Fruit fly (Drosophila melanogaster): ENCODE data around the gene CG4955.

Gene CG4955

dm6 chrX:17081147-17081546, at the start of gene CG4955:
Gene CG4955 (plus strand): TSS chrX:17081447.
- TF ChIP-seq Ets21C (GFP tag; optimal IDR thresholded peaks at IDR 0.05) (no peak), Sox15 (GFP tag; optimal IDR thresholded peaks at IDR 0.05) (no peak), fd59A (GFP tag; optimal IDR thresholded peaks at IDR 0.05) (no peak), CG15336 (GFP tag; IDR thresholded peaks at IDR 0.05) (no peak), vri (GFP tag; optimal IDR thresholded peaks at IDR 0.05) (no peak), Smox (GFP tag; optimal IDR thresholded peaks at IDR 0.05) (no peak), OdsH (GFP tag; optimal IDR thresholded peaks at IDR 0.05) (no peak), CG31627 (GFP tag; optimal IDR thresholded peaks at IDR 0.05) (no peak), Eip75B (GFP tag; optimal IDR thresholded peaks at IDR 0.05) (no peak), CG6792 (GFP tag; optimal IDR thresholded peaks at IDR 0.05) (no peak), CG3919 (GFP tag; optimal IDR thresholded peaks at IDR 0.05) (no peak), CG8319 (GFP tag; optimal IDR thresholded peaks at IDR 0.05) (no peak), CG8632 (GFP tag; optimal IDR thresholded peaks at IDR 0.05) (no peak), CG11902 (GFP tag; optimal IDR thresholded peaks at IDR 0.05) (no peak), achi (GFP tag; optimal IDR thresholded peaks at IDR 0.05) (no peak)

DNA sequence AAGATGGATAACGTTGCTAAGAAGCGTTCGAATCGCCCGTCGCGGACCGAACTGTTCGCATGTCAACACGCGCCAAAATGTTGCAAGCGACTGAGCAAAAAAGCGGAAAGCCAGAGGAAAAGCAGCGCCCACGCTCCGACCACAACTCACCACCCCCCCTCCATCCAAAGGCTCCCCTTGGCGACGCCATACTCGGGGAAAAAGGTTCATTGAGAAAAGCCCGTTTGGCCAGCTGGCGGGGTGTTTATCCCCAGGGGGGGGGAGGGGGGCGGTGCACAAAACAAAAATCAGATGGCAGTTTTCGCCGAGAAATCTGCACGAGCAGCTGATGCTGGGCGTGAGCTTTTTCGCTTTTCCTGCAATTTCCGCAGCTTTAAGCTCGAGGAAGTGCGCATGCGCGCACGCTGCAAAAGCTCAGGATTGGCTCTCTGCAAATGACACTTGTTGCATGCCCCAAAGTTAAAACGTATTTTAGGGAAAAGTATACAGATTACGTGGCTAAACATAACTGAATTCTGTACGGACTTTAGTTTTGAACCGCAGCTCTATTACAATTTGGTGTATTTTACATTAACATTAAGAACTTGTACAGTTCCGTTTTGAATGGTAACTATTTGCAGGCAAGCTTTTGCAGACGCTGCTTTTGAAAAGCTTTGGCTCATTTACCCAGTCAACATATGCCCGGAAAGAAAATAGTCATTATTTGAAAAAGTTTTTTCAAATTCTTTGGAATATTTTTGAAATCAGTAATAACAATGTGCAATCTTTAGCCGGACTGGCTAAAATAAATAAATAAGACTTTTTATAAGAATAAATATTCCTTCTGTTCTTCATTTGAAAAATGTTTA, 33.3 kb upstream of the CG4955 start:
- TF ChIP-seq CG1621 (tag; optimal IDR thresholded peaks at IDR 0.05): no peak
- TF ChIP-seq lz (GFP tag; optimal IDR thresholded peaks at IDR 0.05): no peak
- TF ChIP-seq CG7368 (GFP tag; optimal IDR thresholded peaks at IDR 0.05): no peak
- TF ChIP-seq esn (GFP tag; optimal IDR thresholded peaks at IDR 0.05): no peak
- no peak for TF ChIP-seq CG32006 (GFP tag; optimal IDR thresholded peaks at IDR 0.05)
- TF ChIP-seq OdsH (GFP tag; optimal IDR thresholded peaks at IDR 0.05): no peak
- TF ChIP-seq salr (GFP tag; optimal IDR thresholded peaks at IDR 0.05): no peak
- TF ChIP-seq CG6163 (GFP tag; IDR thresholded peaks at IDR 0.05): no peak
- no peak for TF ChIP-seq fd59A (GFP tag; optimal IDR thresholded peaks at IDR 0.05)
- TF ChIP-seq Lpt (GFP tag; optimal IDR thresholded peaks at IDR 0.05): no peak
- TF ChIP-seq achi (GFP tag; optimal IDR thresholded peaks at IDR 0.05): no peak
- TF ChIP-seq fd85E (GFP tag; optimal IDR thresholded peaks at IDR 0.05): no peak
- TF ChIP-seq net (GFP tag; optimal IDR thresholded peaks at IDR 0.05): no peak
- TF ChIP-seq CG4318 (GFP tag; optimal IDR thresholded peaks at IDR 0.05): no peak
- TF ChIP-seq pdm3 (GFP tag; optimal IDR thresholded peaks at IDR 0.05): no peak
- no peak for TF ChIP-seq svp (GFP tag)
- TF ChIP-seq CG10631 (GFP tag; optimal IDR thresholded peaks at IDR 0.05): no peak
- TF ChIP-seq spab (GFP tag; optimal IDR thresholded peaks at IDR 0.05): no peak
- no peak for TF ChIP-seq CG6276 (GFP tag; optimal IDR thresholded peaks at IDR 0.05)

- TF ChIP-seq CG6854 (GFP tag; optimal IDR thresholded peaks at IDR 0.05): no peak
- TF ChIP-seq Ets96B (tag; optimal IDR thresholded peaks at IDR 0.05): no peak
- no peak for TF ChIP-seq CG1621 (tag; optimal IDR thresholded peaks at IDR 0.05)
- TF ChIP-seq CG8119 (GFP tag; IDR thresholded peaks at IDR 0.05): no peak
- no peak for TF ChIP-seq fd85E (GFP tag; optimal IDR thresholded peaks at IDR 0.05)
These were observed 14.6 kb upstream of the CG4955 start, which contains the start of gene CG45002 for dm6 chrX:17066632-17067031. Gene CG45002 (minus strand): TSS chrX:17066732.

DNA sequence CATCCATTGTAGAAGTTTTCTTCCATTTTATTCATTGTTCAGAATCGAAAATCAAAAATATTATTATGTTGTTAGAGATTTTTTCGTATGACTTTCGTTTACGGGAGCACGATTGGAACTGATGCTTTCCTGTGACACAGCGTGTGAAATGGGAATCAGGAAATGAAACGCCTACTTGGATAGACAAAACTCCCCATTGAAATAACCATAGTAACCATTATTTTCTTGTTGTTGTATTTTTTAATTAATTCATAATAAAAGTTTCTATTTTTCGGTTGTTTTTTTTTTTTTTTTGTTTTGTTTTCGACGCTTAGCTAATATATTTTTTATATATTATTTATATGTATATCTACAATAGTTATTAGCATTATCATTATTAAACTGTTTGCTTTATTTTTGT, 12.8 kb upstream of the CG4955 start, which contains the start of gene CG43077:
CG43077 (minus strand) TSS at position 101 of the 400 bp plus-strand sequence.
- TF ChIP-seq ss (GFP tag; optimal IDR thresholded peaks at IDR 0.05) (no peak), Eip78C (GFP tag) (no peak), cyc (GFP tag; optimal IDR thresholded peaks at IDR 0.05) (no peak), CG31627 (GFP tag; optimal IDR thresholded peaks at IDR 0.05) (no peak), Sox15 (GFP tag; optimal IDR thresholded peaks at IDR 0.05) (no peak), pdm3 (GFP tag; optimal IDR thresholded peaks at IDR 0.05) (no peak), CG8632 (GFP tag; optimal IDR thresholded peaks at IDR 0.05) (no peak), CG16779 (tag; optimal IDR thresholded peaks at IDR 0.05) (no peak), fkh (GFP tag; optimal IDR thresholded peaks at IDR 0.05) (no peak), CG11762 (GFP tag; optimal IDR thresholded peaks at IDR 0.05; ENCODE audit: insufficient read depth) (no peak), CG3919 (GFP tag; optimal IDR thresholded peaks at IDR 0.05) (no peak), CG34406 (GFP tag; optimal IDR thresholded peaks at IDR 0.05) (no peak), CG1621 (tag; optimal IDR thresholded peaks at IDR 0.05) (no peak), Hr39 (GFP tag; optimal IDR thresholded peaks at IDR 0.05) (no peak), spab (GFP tag; optimal IDR thresholded peaks at IDR 0.05) (no peak), Ets21C (GFP tag; optimal IDR thresholded peaks at IDR 0.05) (no peak)

All from whole organism, prepupa.